Worm (Caenorhabditis elegans) whole organism, L4 larva: Measurements from ENCODE around the gene M57.1.

Experiments used
- ZK337.2 ChIP-seq: fragments of 200-800 bp; sonication (Bioruptor generic); IDR thresholded peaks from 2 replicates; pipeline ENCODE4 v1.3.6; 2022; ENCODE audit warnings: missing genetic modification reagents, missing genetic modification characterization, missing compliant biosample characterization
- ama-1 ChIP-seq: fragments of 150-350 bp; optimal IDR thresholded peaks from 2 replicates; lab custom pipeline; 2014; ENCODE audit warnings: inconsistent platforms, mixed read lengths
- egl-27 ChIP-seq: sonication (generic microtip); optimal IDR thresholded peaks from 3 replicates; lab custom pipeline; 2017; ENCODE audit warnings: missing biosample characterization, missing genetic modification reagents, missing genetic modification characterization
- lin-13 ChIP-seq: fragments of 150-350 bp; optimal IDR thresholded peaks from 2 replicates; lab custom pipeline; 2014; ENCODE audit warnings: missing biosample characterization, missing genetic modification reagents, missing genetic modification characterization
- lin-29 ChIP-seq: fragments of 200-800 bp; sonication (Bioruptor generic); IDR thresholded peaks from 2 replicates; pipeline ENCODE4 v1.3.6; 2022; ENCODE audit warnings: missing genetic modification reagents, missing genetic modification characterization, missing compliant biosample characterization
- lin-39 ChIP-seq: fragments of 150-350 bp; optimal IDR thresholded peaks from 2 replicates; lab custom pipeline; 2014; ENCODE audit warnings: missing biosample characterization, missing genetic modification reagents, missing genetic modification characterization
- nhr-25 ChIP-seq: sonication (generic microtip); optimal IDR thresholded peaks from 2 replicates; lab custom pipeline; 2017; ENCODE audit warnings: missing genetic modification characterization, mild to moderate bottlenecking, missing compliant biosample characterization, antibody characterized with exemption, moderate library complexity, borderline replicate concordance; ENCODE audit not compliant: insufficient read depth
- nhr-28 ChIP-seq: fragments of 150-350 bp; optimal IDR thresholded peaks from 2 replicates; lab custom pipeline; 2014; ENCODE audit warnings: missing biosample characterization, missing genetic modification characterization
- unc-39 ChIP-seq: sonication (generic microtip); optimal IDR thresholded peaks from 2 replicates; lab custom pipeline; 2017; ENCODE audit warnings: missing biosample characterization, missing genetic modification characterization
- unc-62 ChIP-seq, 3 experiments: fragments of 150-350 bp in 1 of 3; sonication (generic microtip); optimal IDR thresholded peaks in 2 of 3; peaks in 1 of 3; 1 replicate in 1 of 3; 2 replicates in 2 of 3; lab custom pipeline; 2014 to 2017; ENCODE audit warnings: missing biosample characterization in 3 of 3, missing genetic modification characterization in 3 of 3, missing genetic modification reagents in 3 of 3, missing genotype in 1 of 3

DNA sequence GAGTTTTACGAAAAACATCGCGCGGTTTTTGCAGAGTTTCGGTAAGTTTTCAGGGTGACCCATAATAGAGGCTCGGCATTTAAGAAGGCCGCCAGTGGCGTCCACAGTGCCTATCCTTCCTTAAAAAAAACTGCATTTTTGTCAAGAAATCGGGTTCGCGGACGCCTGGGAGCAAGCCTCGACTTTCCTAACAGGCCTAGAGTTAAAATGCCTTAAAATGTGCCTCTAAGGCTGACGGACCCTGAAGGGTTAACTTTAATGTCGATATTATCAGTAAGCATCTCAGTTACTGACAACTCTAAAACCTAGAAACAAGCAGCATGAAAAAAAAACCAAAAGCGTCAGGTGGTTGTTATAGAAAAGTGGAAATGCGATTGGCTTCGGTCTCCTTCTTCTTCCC lies 26.9 kb downstream of the M57.1 start:
- TF ChIP-seq lin-39 (tag; lab: Kevin White, UChicago) (no peak), ama-1 (lab: Kevin White, UChicago) (no peak), unc-39 (no peak), lin-29 (GFP tag; lab: Robert Waterston, UW) (no peak), lin-13 (GFP tag; lab: Kevin White, UChicago) (no peak), egl-27 (tag; lab: Kevin White, UChicago) (no peak), ZK337.2 (GFP tag; lab: Robert Waterston, UW) (no peak), nhr-28 (tag; lab: Kevin White, UChicago) (no peak), unc-62 (GFP tag; optimal IDR thresholded peaks at IDR 0.05 in 1 of 2; lab: Kevin White, UChicago) (no peak), unc-62 (tag; optimal IDR thresholded peaks at IDR 0.05; lab: Kevin White, UChicago) (no peak), nhr-25 (tag; lab: Kevin White, UChicago) (no peak)
